Fruit fly (Drosophila melanogaster): ENCODE data around the gene rho.
A peak's percentile ranks its signal among the peaks of the same experiment; 100 is the strongest.

Gene rho

DNA sequence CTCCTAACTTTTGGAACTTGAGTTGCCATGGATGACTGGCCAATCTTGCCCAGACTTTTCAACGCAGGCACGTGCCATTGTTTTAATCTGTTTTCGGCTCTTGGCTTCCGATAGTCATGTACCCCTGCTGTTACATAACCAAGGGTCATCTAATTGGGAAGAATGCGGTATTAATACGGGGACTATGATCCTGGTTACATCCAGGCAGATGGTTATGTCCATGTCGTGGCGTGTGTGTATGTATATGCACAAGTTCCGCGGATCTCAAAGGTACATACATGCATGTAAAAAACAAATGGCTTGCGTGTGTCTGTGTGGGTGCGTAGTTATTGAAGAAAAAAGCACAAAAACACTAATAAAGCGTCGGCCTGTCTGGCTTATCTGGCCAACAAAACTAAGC is 32.2 kb downstream of the rho start (continued):
- TF ChIP-seq ato (GFP tag; IDR thresholded peaks at IDR 0.05; ENCODE audit: partially characterized antibody) (no peak), CG15479 (GFP tag; optimal IDR thresholded peaks at IDR 0.05) (no peak), Doc3 (GFP tag; IDR thresholded peaks at IDR 0.05; ENCODE audit: partially characterized antibody) (0 out of 3 replicates have a peak, but pooled peaks have one; percentile 13), fd96Cb (tag; optimal IDR thresholded peaks at IDR 0.05) (no peak), ro (GFP tag; IDR thresholded peaks at IDR 0.05) (no peak), Atf3 (GFP tag; optimal IDR thresholded peaks at IDR 0.05) (no peak), CG4854 (GFP tag; optimal IDR thresholded peaks at IDR 0.05) (no peak), CG13775 (GFP tag; optimal IDR thresholded peaks at IDR 0.05) (peak; percentile 11), CG16813 (GFP tag; IDR thresholded peaks at IDR 0.05; ENCODE audit: partially characterized antibody) (no peak), CG13624 (GFP tag; optimal IDR thresholded peaks at IDR 0.05) (no peak)

DNA sequence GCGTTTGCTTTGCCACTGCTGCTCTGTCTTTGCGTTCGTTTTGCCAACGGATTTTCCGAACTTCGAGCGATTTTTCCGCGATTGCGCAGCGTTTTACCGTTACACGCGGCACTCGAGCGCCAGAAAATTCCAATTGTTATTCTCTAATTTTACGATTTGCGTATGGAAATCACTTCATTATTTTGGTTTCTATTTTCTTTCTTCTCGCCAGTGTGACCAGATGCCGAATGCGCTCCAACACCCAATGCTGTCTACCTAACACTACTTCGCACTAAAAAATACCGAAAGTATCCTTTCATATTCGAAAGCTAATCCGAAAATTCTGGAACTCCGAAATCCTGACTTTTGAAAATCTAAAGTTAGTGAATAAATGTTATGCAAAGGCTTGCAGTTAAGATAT is 32.8 kb downstream of the rho start, which contains the start of gene CG12084:
Gene CG12084, minus strand, starts transcription at position 236 of the 400 bp plus-strand sequence.
- TF ChIP-seq nmo (GFP tag; optimal IDR thresholded peaks at IDR 0.05) (peak; percentile 26), CrebB (tag; optimal IDR thresholded peaks at IDR 0.05) (no peak), Mrtf (GFP tag; IDR thresholded peaks at IDR 0.05) (no peak), BEAF-32 (GFP tag; optimal IDR thresholded peaks at IDR 0.05) (peak; percentile 20), CHES-1-like (GFP tag; optimal IDR thresholded peaks at IDR 0.05) (peak; percentile 41), HmgZ (tag; optimal IDR thresholded peaks at IDR 0.05) (peak; percentile 2), Sin3A (optimal IDR thresholded peaks at IDR 0.05) (peak; percentile 64), CG34422 (GFP tag; IDR thresholded peaks at IDR 0.05) (peak; percentile 21; the same call in 1 of the 3 replicates), CG33213 (GFP tag; optimal IDR thresholded peaks at IDR 0.05) (peak; percentile 21), ATbp (GFP tag; optimal IDR thresholded peaks at IDR 0.05) (peak; percentile 83), gfzf (GFP tag; optimal IDR thresholded peaks at IDR 0.05) (peak; percentile 96), Scr (GFP tag; IDR thresholded peaks at IDR 0.05; ENCODE audit: partially characterized antibody) (peak; percentile 25), Doc3 (GFP tag; IDR thresholded peaks at IDR 0.05; ENCODE audit: partially characterized antibody) (0 out of 3 replicates have a peak, but pooled peaks have one; percentile 13), ato (GFP tag; IDR thresholded peaks at IDR 0.05; ENCODE audit: partially characterized antibody) (no peak), hkb (optimal IDR thresholded peaks at IDR 0.05) (no peak), hkb (GFP tag; IDR thresholded peaks at IDR 0.05) (0 out of 2 replicates have a peak, but pooled peaks have one; percentile 12), CG30020 (tag; optimal IDR thresholded peaks at IDR 0.05) (peak; percentile 8), CG10267 (tag; optimal IDR thresholded peaks at IDR 0.05) (peak; percentile 64), CG14710 (tag; optimal IDR thresholded peaks at IDR 0.05) (peak; percentile 47), Dp (GFP tag; optimal IDR thresholded peaks at IDR 0.05) (peak; percentile 26), amos (GFP tag; IDR thresholded peaks at IDR 0.05; ENCODE audit: partially characterized antibody) (0 out of 2 replicates have a peak, but pooled peaks have one; percentile 19), CG15479 (GFP tag; optimal IDR thresholded peaks at IDR 0.05) (peak; percentile 1), CG6854 (GFP tag; optimal IDR thresholded peaks at IDR 0.05) (peak; percentile 20), stwl (tag; optimal IDR thresholded peaks at IDR 0.05) (peak; percentile 90), CG17829 (tag; optimal IDR thresholded peaks at IDR 0.05) (peak; percentile 15), eve (GFP tag; optimal IDR thresholded peaks at IDR 0.05) (no peak), vvl (GFP tag; IDR thresholded peaks at IDR 0.05) (0 out of 2 replicates have a peak, but pooled peaks have one; percentile 10), MBD-R2 (GFP tag; IDR thresholded peaks at IDR 0.05) (peak; percentile 33; the same call in 1 of the 2 replicates), Ets97D (GFP tag; optimal IDR thresholded peaks at IDR 0.05) (peak; percentile 27), sens (GFP tag) (peak; percentile 70), nom (GFP tag; optimal IDR thresholded peaks at IDR 0.05) (peak; percentile 7), corto (GFP tag; optimal IDR thresholded peaks at IDR 0.05) (no peak), CG9797 (GFP tag; optimal IDR thresholded peaks at IDR 0.05) (peak; percentile 87), pzg (GFP tag; optimal IDR thresholded peaks at IDR 0.05) (peak; percentile 68), chm (GFP tag; IDR thresholded peaks at IDR 0.05) (no peak), her (GFP tag; optimal IDR thresholded peaks at IDR 0.05) (peak; percentile 13), CG10147 (GFP tag; optimal IDR thresholded peaks at IDR 0.05) (no peak), unc-4 (GFP tag; IDR thresholded peaks at IDR 0.05; ENCODE audit: partially characterized antibody) (0 out of 2 replicates have a peak, but pooled peaks have one; percentile 29), cad (GFP tag; optimal IDR thresholded peaks at IDR 0.05) (peak; percentile 27), CG6272 (GFP tag; IDR thresholded peaks at IDR 0.05) (no peak), stc (GFP tag; IDR thresholded peaks at IDR 0.05) (no peak)
